Fruit fly (Drosophila melanogaster): ENCODE measurements around the gene CG11030.

dm6 chr2L:5766042-5766441, 41.6 kb downstream of the CG11030 start, which contains the start of gene obst-E:
- TF ChIP-seq psq (optimal IDR thresholded peaks at IDR 0.05) (no peak), h (optimal IDR thresholded peaks at IDR 0.05) (no peak)
